Worm (Caenorhabditis elegans): ENCODE results near the gene cyn-10.

- no peak for TF ChIP-seq tab-1 (GFP tag; IDR thresholded peaks at IDR 0.05)
- no peak for TF ChIP-seq ztf-29 (GFP tag; IDR thresholded peaks at IDR 0.05)
- TF ChIP-seq ref-1 (GFP tag; conservative IDR thresholded peaks at IDR 0.05), result no peak
Measured at ce11 chrII:6917710-6918109, 4.5 kb upstream of the cyn-10 start, which contains the start of gene B0252.11.

Data from whole organism, midembryonic.